Fruit fly (Drosophila melanogaster) whole organism, pupa: ENCODE data around the gene heca.

Experiments used
- CG13204 ChIP-seq: fragments of 200-800 bp; sonication (Bioruptor generic); optimal IDR thresholded peaks from 2 replicates; lab custom pipeline; 2018; ENCODE audit warnings: missing biosample characterization, mild to moderate bottlenecking, missing genetic modification characterization, moderate library complexity
- CG14655 ChIP-seq: fragments of 200-800 bp; sonication (Bioruptor generic); optimal IDR thresholded peaks from 3 replicates; lab custom pipeline; 2017; ENCODE audit warnings: mild to moderate bottlenecking, missing biosample characterization, missing genetic modification reagents, missing genetic modification characterization
- D1 ChIP-seq: fragments of 200-800 bp; sonication (Bioruptor generic); optimal IDR thresholded peaks from 2 replicates; lab custom pipeline; 2018; ENCODE audit warnings: missing biosample characterization, mild to moderate bottlenecking, missing genetic modification characterization, moderate library complexity
- gl ChIP-seq: fragments of 200-800 bp; sonication (Bioruptor generic); optimal IDR thresholded peaks from 2 replicates; lab custom pipeline; 2018; ENCODE audit warnings: missing biosample characterization, mild to moderate bottlenecking, missing genetic modification characterization

DNA sequence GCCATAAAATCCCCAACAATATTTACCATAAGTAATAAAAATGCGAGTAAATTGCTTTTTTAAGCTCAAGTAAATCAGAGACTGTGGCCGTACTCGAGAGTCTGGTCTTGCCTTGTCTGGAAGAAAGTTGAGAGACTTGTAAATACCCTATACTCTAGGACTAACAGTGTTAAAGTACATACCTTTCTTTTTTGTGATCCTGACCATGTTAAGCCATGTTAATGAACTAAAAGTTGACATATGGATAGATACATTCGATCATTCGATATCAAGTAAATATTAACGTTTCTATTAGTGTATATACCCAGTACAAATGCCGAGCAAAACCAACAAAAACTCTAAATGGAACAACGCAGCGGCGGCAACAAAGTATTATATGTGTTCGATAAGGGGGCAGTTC is 58.4 kb downstream of the heca start:
- TF ChIP-seq gl (tag; lab: Kevin White, UChicago): peak; percentile 68
- TF ChIP-seq CG13204 (GFP tag; lab: Kevin White, UChicago): peak; percentile 17
- peak; percentile 74 for TF ChIP-seq CG14655 (GFP tag; lab: Kevin White, UChicago)
- no peak for TF ChIP-seq D1 (tag; lab: Kevin White, UChicago)
